Worm (Caenorhabditis elegans) whole organism, L1 larva: ENCODE data around the gene srxa-4.
"Not testable (repeated sequence)": the region's sequence is repeated elsewhere in the genome, so short reads cannot be mapped to it uniquely, and the experiment has no call there.

Source experiments
- C16A3.4 ChIP-seq: fragments of 150-350 bp; optimal IDR thresholded peaks from 2 replicates; lab custom pipeline; 2014; ENCODE audit warnings: missing biosample characterization, missing genetic modification characterization
- Y116A8C.19 ChIP-seq: sonication (generic microtip); optimal IDR thresholded peaks from 2 replicates; lab custom pipeline; 2016; ENCODE audit warnings: missing compliant biosample characterization, missing genetic modification characterization, borderline replicate concordance
- alr-1 ChIP-seq: fragments of 200-800 bp; sonication (Bioruptor generic); optimal IDR thresholded peaks from 2 replicates; lab custom pipeline; 2018; ENCODE audit warnings: borderline replicate concordance, mild to moderate bottlenecking, missing genetic modification characterization, missing compliant biosample characterization
- ama-1 ChIP-seq: fragments of 150-350 bp; optimal IDR thresholded peaks from 2 replicates; lab custom pipeline; 2014
- blmp-1 ChIP-seq: fragments of 150-350 bp; optimal IDR thresholded peaks from 2 replicates; lab custom pipeline; 2014; ENCODE audit warnings: missing biosample characterization, missing genetic modification characterization
- ceh-82 ChIP-seq, 3 experiments: fragments of 150-350 bp in 1 of 3; sonication (generic microtip) in 2 of 3; optimal IDR thresholded peaks; 2 replicates each; lab custom pipeline; 2014 to 2017; ENCODE audit warnings: missing biosample characterization in 3 of 3, missing genetic modification characterization in 3 of 3
- dpl-1 ChIP-seq, 3 experiments: fragments of 150-350 bp in 2 of 3; sonication (generic microtip) in 1 of 3; optimal IDR thresholded peaks; 2 replicates each; lab custom pipeline; 2014 to 2017; ENCODE audit warnings: missing biosample characterization in 3 of 3, missing genetic modification characterization in 3 of 3, missing genetic modification reagents in 3 of 3
- efl-1 ChIP-seq, 4 experiments: fragments of 150-350 bp; optimal IDR thresholded peaks in 3 of 4; peaks in 1 of 4; 1 replicate in 1 of 4; 2 replicates in 3 of 4; lab custom pipeline; 2014; ENCODE audit warnings: missing biosample characterization in 2 of 4, missing genetic modification characterization in 2 of 4, missing genetic modification reagents in 2 of 4
- elt-3 ChIP-seq, 6 experiments: fragments of 150-350 bp in 1 of 6; sonication (generic microtip); optimal IDR thresholded peaks; 2 replicates each; lab custom pipeline; 2017 to 2018; ENCODE audit warnings: missing biosample characterization in 6 of 6, missing genetic modification characterization in 6 of 6, inconsistent platforms in 1 of 6
- ets-5 ChIP-seq: fragments of 200-800 bp; sonication (Bioruptor generic); IDR thresholded peaks from 2 replicates; pipeline ENCODE4 v1.3.6; 2022; ENCODE audit warnings: missing genetic modification characterization, missing compliant biosample characterization
- fkh-4 ChIP-seq: sonication (generic microtip); optimal IDR thresholded peaks from 2 replicates; lab custom pipeline; 2016; ENCODE audit warnings: missing compliant biosample characterization, missing genetic modification characterization, borderline replicate concordance
- grh-1 ChIP-seq: fragments of 200-800 bp; sonication (Bioruptor generic); IDR thresholded peaks from 2 replicates; pipeline ENCODE4 v1.3.6; 2022; ENCODE audit warnings: missing genetic modification reagents, missing genetic modification characterization, missing compliant biosample characterization
- irx-1 ChIP-seq: sonication (generic microtip); optimal IDR thresholded peaks from 2 replicates; lab custom pipeline; 2016; ENCODE audit warnings: missing genetic modification characterization, missing compliant biosample characterization
- lin-15B ChIP-seq: fragments of 150-350 bp; sonication (generic microtip); optimal IDR thresholded peaks from 3 replicates; lab custom pipeline; 2014; ENCODE audit warnings: missing biosample characterization, missing genetic modification characterization
- lin-35 ChIP-seq, 2 experiments: fragments of 150-350 bp; optimal IDR thresholded peaks; 2 replicates each; lab custom pipeline; 2014; ENCODE audit warnings: missing biosample characterization in 2 of 2, missing genetic modification characterization in 2 of 2, missing genetic modification reagents in 2 of 2
- mab-9 ChIP-seq: fragments of 200-800 bp; sonication (Bioruptor generic); IDR thresholded peaks from 2 replicates; pipeline ENCODE4 v1.3.6; 2022; ENCODE audit warnings: missing genetic modification reagents, missing genetic modification characterization, missing compliant biosample characterization
- mdl-1 ChIP-seq, 2 experiments: fragments of 150-350 bp; optimal IDR thresholded peaks; 2 replicates each; lab custom pipeline; 2014 to 2017; ENCODE audit warnings: missing biosample characterization in 2 of 2, missing genetic modification characterization in 2 of 2, inconsistent platforms in 1 of 2
- mef-2 ChIP-seq: fragments of 150-350 bp; optimal IDR thresholded peaks from 2 replicates; lab custom pipeline; 2014; ENCODE audit warnings: missing biosample characterization, missing genetic modification characterization
- mep-1 ChIP-seq: fragments of 150-350 bp; optimal IDR thresholded peaks from 2 replicates; lab custom pipeline; 2014; ENCODE audit warnings: missing biosample characterization, missing genetic modification characterization
- nhr-20 ChIP-seq: sonication (generic microtip); optimal IDR thresholded peaks from 2 replicates; lab custom pipeline; 2016; ENCODE audit warnings: mild to moderate bottlenecking, missing genetic modification characterization, missing compliant biosample characterization
- nhr-237 ChIP-seq: fragments of 150-350 bp; optimal IDR thresholded peaks from 2 replicates; lab custom pipeline; 2014; ENCODE audit warnings: missing biosample characterization, missing genetic modification characterization
- nhr-84 ChIP-seq: sonication (generic microtip); optimal IDR thresholded peaks from 2 replicates; lab custom pipeline; 2017; ENCODE audit warnings: missing biosample characterization, missing genetic modification characterization
- swsn-7 ChIP-seq: sonication (generic microtip); optimal IDR thresholded peaks from 2 replicates; lab custom pipeline; 2016; ENCODE audit warnings: missing genetic modification characterization, missing compliant biosample characterization
- tlp-1 ChIP-seq: fragments of 150-350 bp; optimal IDR thresholded peaks from 2 replicates; lab custom pipeline; 2014; ENCODE audit warnings: missing biosample characterization, missing genetic modification characterization
- unc-30 ChIP-seq: sonication (generic microtip); optimal IDR thresholded peaks from 2 replicates; lab custom pipeline; 2017; ENCODE audit warnings: missing biosample characterization, missing genetic modification characterization
- unc-62 ChIP-seq: fragments of 150-350 bp; optimal IDR thresholded peaks from 2 replicates; lab custom pipeline; 2014; ENCODE audit warnings: missing biosample characterization, missing genetic modification reagents, missing genetic modification characterization
- unc-98 ChIP-seq: fragments of 200-800 bp; sonication (Bioruptor generic); IDR thresholded peaks from 2 replicates; pipeline ENCODE4 v1.3.6; 2022; ENCODE audit warnings: missing genetic modification characterization, missing compliant biosample characterization
- xbp-1 ChIP-seq: sonication (generic microtip); optimal IDR thresholded peaks from 2 replicates; lab custom pipeline; 2016; ENCODE audit warnings: missing genetic modification characterization, missing compliant biosample characterization
- zag-1 ChIP-seq: fragments of 150-350 bp; optimal IDR thresholded peaks from 2 replicates; lab custom pipeline; 2014; ENCODE audit warnings: missing biosample characterization, missing genetic modification characterization
- zip-4 ChIP-seq: fragments of 200-800 bp; sonication (Bioruptor generic); optimal IDR thresholded peaks from 2 replicates; lab custom pipeline; 2018; ENCODE audit warnings: mild to moderate bottlenecking, missing genetic modification characterization, moderate library complexity, missing compliant biosample characterization

The srxa-4 gene

ce11 chrV:7437538-7437937 is 17.3 kb downstream of the srxa-4 start, which contains the start of gene F25E5.9 (continued):
- TF ChIP-seq ceh-82 (tag; optimal IDR thresholded peaks at IDR 0.05; lab: Kevin White, UChicago) (peak in 1 of 3 experiments; percentile 25), zag-1 (tag; lab: Kevin White, UChicago) (no peak), lin-15B (tag; lab: Kevin White, UChicago) (no peak), dpl-1 (GFP tag; optimal IDR thresholded peaks at IDR 0.05; lab: Kevin White, UChicago) (peak in 1 of 3 experiments; percentile 11), unc-98 (GFP tag; lab: Robert Waterston, UW) (no peak), mab-9 (GFP tag; lab: Robert Waterston, UW) (no peak), lin-35 (GFP tag; optimal IDR thresholded peaks at IDR 0.05; lab: Kevin White, UChicago) (no peak), xbp-1 (tag; lab: Kevin White, UChicago) (no peak), mef-2 (tag; lab: Kevin White, UChicago) (no peak), mep-1 (tag; lab: Kevin White, UChicago) (no peak), fkh-4 (tag; lab: Kevin White, UChicago) (no peak), C16A3.4 (tag; lab: Kevin White, UChicago) (no peak)

- TF ChIP-seq efl-1 (optimal IDR thresholded peaks at IDR 0.05; lab: Kevin White, UChicago) (no peak), efl-1 (GFP tag; optimal IDR thresholded peaks at IDR 0.05 in 1 of 2; lab: Kevin White, UChicago) (peak in 1 of 2 experiments; percentile 58), nhr-84 (tag; lab: Kevin White, UChicago) (no peak)
- TF ChIP-seq, all 84 proteins: peak for 1
These were observed 17.7 kb downstream of the srxa-4 start, which contains the start of gene F25E5.16 for ce11 chrV:7437985-7438384. Gene F25E5.16 (plus strand): TSS chrV:7438285.

- no peak for TF ChIP-seq zag-1 (tag; lab: Kevin White, UChicago)
- no peak for TF ChIP-seq unc-30 (tag; lab: Kevin White, UChicago)
- no peak for TF ChIP-seq nhr-20 (tag; lab: Kevin White, UChicago)
- TF ChIP-seq efl-1 (optimal IDR thresholded peaks at IDR 0.05; lab: Kevin White, UChicago), result no peak
- TF ChIP-seq efl-1 (GFP tag; optimal IDR thresholded peaks at IDR 0.05 in 1 of 2; lab: Kevin White, UChicago), result peak in 1 of 2 experiments; percentile 36
- no peak for TF ChIP-seq alr-1 (tag; lab: Kevin White, UChicago)
- no peak for TF ChIP-seq zip-4 (GFP tag; lab: Kevin White, UChicago)
These were observed 19.5 kb downstream of the srxa-4 start, which contains the start of gene try-13 for ce11 chrV:7439807-7440206. Gene try-13 (plus strand): TSS chrV:7440107.

- TF ChIP-seq mab-9 (GFP tag; lab: Robert Waterston, UW), result peak; percentile 75
- TF ChIP-seq ets-5, result 0 out of 2 replicates have a peak, but pooled peaks have one; percentile 52
- TF ChIP-seq unc-98 (GFP tag; lab: Robert Waterston, UW), result peak; percentile 53; the same call in 1 of the 2 replicates
These were observed 23.2 kb downstream of the srxa-4 start for ce11 chrV:7443480-7443879.

- TF ChIP-seq nhr-237 (tag; lab: Kevin White, UChicago); unc-62; mdl-1 (tag; optimal IDR thresholded peaks at IDR 0.05; lab: Kevin White, UChicago): not testable (repeated sequence)
These were observed 24.1 kb downstream of the srxa-4 start, which contains the start of gene nhr-141 for ce11 chrV:7444331-7444730. Gene nhr-141 (plus strand): TSS chrV:7444661.

- no peak for TF ChIP-seq ama-1 (lab: Kevin White, UChicago)
- TF ChIP-seq tlp-1 (tag; lab: Kevin White, UChicago), result no peak
- TF ChIP-seq grh-1 (GFP tag; lab: Robert Waterston, UW), result no peak
- TF ChIP-seq Y116A8C.19 (tag; lab: Kevin White, UChicago), result no peak
- peak; percentile 17 for TF ChIP-seq blmp-1 (tag; lab: Kevin White, UChicago)
- no peak for TF ChIP-seq nhr-84 (tag; lab: Kevin White, UChicago)
- TF ChIP-seq mab-9 (GFP tag; lab: Robert Waterston, UW), result no peak
These were observed 26.7 kb downstream of the srxa-4 start, which contains the start of gene F25E5.5 for ce11 chrV:7446965-7447364. Gene F25E5.5 (plus strand): TSS chrV:7447265.

- TF ChIP-seq irx-1 (tag; lab: Kevin White, UChicago) (no peak), elt-3 (tag; optimal IDR thresholded peaks at IDR 0.05; lab: Kevin White, UChicago) (no peak), swsn-7 (no peak), unc-98 (GFP tag; lab: Robert Waterston, UW) (no peak), efl-1 (optimal IDR thresholded peaks at IDR 0.05; lab: Kevin White, UChicago) (no peak), efl-1 (GFP tag; optimal IDR thresholded peaks at IDR 0.05 in 1 of 2; lab: Kevin White, UChicago) (peak in 1 of 2 experiments; percentile 58)
These were observed 29.1 kb downstream of the srxa-4 start, which contains the start of gene try-12 for ce11 chrV:7449303-7449827. Gene try-12 (plus strand): TSS chrV:7449353.
